Worm (Caenorhabditis elegans): Measurements from ENCODE around the gene str-211.
"Not testable (repeated sequence)": the region's sequence is repeated elsewhere in the genome, so short reads cannot be mapped to it uniquely, and the experiment has no call there.

The str-211 gene

ce11 chrV:4900020-4900419 is 44.1 kb downstream of the str-211 start, which contains the start of gene ugt-10:
ugt-10 (minus strand) TSS chrV:4900120.
- not testable (repeated sequence) for TF ChIP-seq W03F9.2, dao-5, him-1 (tag; optimal IDR thresholded peaks at IDR 0.05)

- TF ChIP-seq dao-5 (tag; optimal IDR thresholded peaks at IDR 0.05) (no peak), W03F9.2 (tag; optimal IDR thresholded peaks at IDR 0.05) (no peak), him-1 (tag; optimal IDR thresholded peaks at IDR 0.05) (no peak)
These were observed 48.4 kb downstream of the str-211 start, which contains the start of gene ugt-9 for ce11 chrV:4895744-4896143. ugt-9 (plus strand) TSS chrV:4896048.

ce11 chrV:4894971-4895370 is 49.1 kb downstream of the str-211 start, which contains the start of gene ugt-11:
ugt-11 (minus strand) TSS chrV:4895071.
- TF ChIP-seq him-1 (tag; optimal IDR thresholded peaks at IDR 0.05) = no peak
- no peak for TF ChIP-seq dao-5 (tag; optimal IDR thresholded peaks at IDR 0.05)
- no peak for TF ChIP-seq W03F9.2 (tag; optimal IDR thresholded peaks at IDR 0.05)

Measured in whole organism, L4/young adult.